Worm (Caenorhabditis elegans) whole organism, L4 larva: Measurements from ENCODE around the gene cyn-6.
A peak's percentile ranks its signal among the peaks of the same experiment; 100 is the strongest.

Experiments
- ZK337.2 ChIP-seq: fragments of 200-800 bp; sonication (Bioruptor generic); IDR thresholded peaks from 2 replicates; pipeline ENCODE4 v1.3.6; 2022; ENCODE audit warnings: missing genetic modification reagents, missing genetic modification characterization, missing compliant biosample characterization
- ZK546.5 ChIP-seq, 2 experiments: sonication (generic microtip); optimal IDR thresholded peaks; 2 replicates each; lab custom pipeline; 2017; ENCODE audit warnings: missing biosample characterization in 2 of 2, missing genetic modification characterization in 2 of 2
- mes-2 ChIP-seq: sonication (generic microtip); optimal IDR thresholded peaks from 2 replicates; lab custom pipeline; 2016; ENCODE audit warnings: missing genotype, mild to moderate bottlenecking, missing genetic modification characterization, missing compliant biosample characterization; ENCODE audit not compliant: poor library complexity, severe bottlenecking
- nhr-11 ChIP-seq: fragments of 150-350 bp; optimal IDR thresholded peaks from 2 replicates; lab custom pipeline; 2014; ENCODE audit warnings: missing biosample characterization, missing genetic modification characterization
- nhr-42 ChIP-seq: fragments of 200-800 bp; sonication (Bioruptor generic); IDR thresholded peaks from 2 replicates; pipeline ENCODE4 v1.3.6; 2022; ENCODE audit warnings: missing genetic modification characterization, missing compliant biosample characterization
- sdz-12 ChIP-seq: fragments of 200-800 bp; sonication (Bioruptor generic); optimal IDR thresholded peaks from 2 replicates; lab custom pipeline; 2018; ENCODE audit warnings: mild to moderate bottlenecking, missing genetic modification characterization, missing compliant biosample characterization
- set-16 ChIP-seq: fragments of 200-800 bp; sonication (Bioruptor generic); IDR thresholded peaks from 2 replicates; pipeline ENCODE4 v1.3.6; 2022; ENCODE audit warnings: missing genetic modification reagents, missing genetic modification characterization, missing compliant biosample characterization
- tag-97 ChIP-seq: fragments of 200-800 bp; sonication (Bioruptor generic); IDR thresholded peaks from 2 replicates; pipeline ENCODE4 v1.3.6; 2022; ENCODE audit warnings: missing genetic modification characterization, missing compliant biosample characterization

Gene cyn-6

DNA sequence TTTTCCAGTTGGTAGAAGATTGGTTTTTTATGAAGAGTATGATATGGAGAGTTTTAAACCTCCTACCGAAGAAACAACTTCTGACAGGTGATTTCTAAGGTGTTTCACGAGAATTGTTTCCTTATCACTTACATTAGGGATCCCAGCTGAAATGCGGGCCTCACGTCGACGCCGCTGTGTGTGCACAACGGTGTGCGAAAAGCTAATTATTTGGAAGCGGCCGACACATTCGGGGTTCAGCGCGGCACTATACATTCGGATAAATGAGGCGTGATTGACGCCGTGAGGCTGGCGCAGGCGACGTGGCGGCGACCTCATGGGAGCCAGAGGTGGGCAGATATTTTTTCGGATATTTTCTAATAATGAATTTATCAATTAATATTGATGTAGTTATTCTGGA is 46.1 kb downstream of the cyn-6 start:
- TF ChIP-seq set-16 (GFP tag; lab: Robert Waterston, UW) = peak; percentile 36; the same call in 1 of the 2 replicates
- no peak for TF ChIP-seq tag-97 (GFP tag; lab: Robert Waterston, UW)
- TF ChIP-seq nhr-42 (GFP tag; lab: Robert Waterston, UW) = 0 out of 2 replicates have a peak, but pooled peaks have one; percentile 10

- TF ChIP-seq mes-2 = no peak
- TF ChIP-seq nhr-11 (tag; lab: Kevin White, UChicago) = peak; percentile 10
- no peak for TF ChIP-seq ZK337.2
- no peak for TF ChIP-seq tag-97 (GFP tag; lab: Robert Waterston, UW)
- no peak for TF ChIP-seq ZK546.5 (tag; optimal IDR thresholded peaks at IDR 0.05; lab: Kevin White, UChicago)
- TF ChIP-seq sdz-12 (GFP tag; lab: Kevin White, UChicago) = no peak
Observed at ce11 chrIII:822546-823272, 49.5 kb downstream of the cyn-6 start, which contains the start of gene clec-149. Gene clec-149, plus strand, starts transcription at chrIII:823222.
